Worm (Caenorhabditis elegans): Measurements from ENCODE around the gene rbr-2.

Gene rbr-2

ce11 chrIV:10964688-10965087 is 44.8 kb downstream of the rbr-2 start:
- TF ChIP-seq ceh-9 (tag; optimal IDR thresholded peaks at IDR 0.05) (no peak), nhr-237 (tag; optimal IDR thresholded peaks at IDR 0.05) (no peak), elt-2 (tag; optimal IDR thresholded peaks at IDR 0.05) (peak; percentile 69), nhr-25 (tag; optimal IDR thresholded peaks at IDR 0.05) (no peak), ZK546.5 (tag; optimal IDR thresholded peaks at IDR 0.05) (no peak), pha-4 (tag; optimal IDR thresholded peaks at IDR 0.05) (peak; percentile 24), pqm-1 (tag; optimal IDR thresholded peaks at IDR 0.05) (peak; percentile 45), nfya-1 (tag; optimal IDR thresholded peaks at IDR 0.05; ENCODE audit: insufficient read depth) (no peak), skn-1 (tag; optimal IDR thresholded peaks at IDR 0.05) (no peak)

- TF ChIP-seq nfya-1 (tag; optimal IDR thresholded peaks at IDR 0.05; ENCODE audit: insufficient read depth) (no peak), elt-2 (tag; optimal IDR thresholded peaks at IDR 0.05) (no peak), unc-62 (GFP tag; optimal IDR thresholded peaks at IDR 0.05) (no peak), ceh-82 (tag; optimal IDR thresholded peaks at IDR 0.05) (no peak), fos-1 (tag; optimal IDR thresholded peaks at IDR 0.05) (no peak), elt-3 (tag; optimal IDR thresholded peaks at IDR 0.05) (no peak), nhr-77 (tag; optimal IDR thresholded peaks at IDR 0.05) (no peak), sea-2 (GFP tag; optimal IDR thresholded peaks at IDR 0.05) (no peak), mml-1 (tag; optimal IDR thresholded peaks at IDR 0.05) (no peak), aly-2 (tag; optimal IDR thresholded peaks at IDR 0.05) (no peak), fkh-10 (GFP tag; optimal IDR thresholded peaks at IDR 0.05) (no peak), R02D3.7 (tag; optimal IDR thresholded peaks at IDR 0.05) (no peak), nhr-237 (tag; optimal IDR thresholded peaks at IDR 0.05) (no peak), nhr-76 (tag; optimal IDR thresholded peaks at IDR 0.05) (no peak), ztf-11 (tag; optimal IDR thresholded peaks at IDR 0.05) (no peak), hmg-11 (tag; optimal IDR thresholded peaks at IDR 0.05) (no peak), eor-1 (tag; optimal IDR thresholded peaks at IDR 0.05) (no peak), ZK546.5 (tag; optimal IDR thresholded peaks at IDR 0.05) (no peak), tbx-2 (tag; optimal IDR thresholded peaks at IDR 0.05) (no peak), pha-4 (tag; optimal IDR thresholded peaks at IDR 0.05) (no peak)
Measured at ce11 chrIV:10966359-10966758, 46.5 kb downstream of the rbr-2 start, which contains the start of the genes aqp-3 and Y69E1A.8. aqp-3 (minus strand) TSS chrIV:10966459. Y69E1A.8 (plus strand) TSS chrIV:10966604.

ce11 chrIV:10970333-10970732 is 50.5 kb downstream of the rbr-2 start:
- no peak for TF ChIP-seq nhr-67 (tag; optimal IDR thresholded peaks at IDR 0.05)
- TF ChIP-seq zag-1 (tag; optimal IDR thresholded peaks at IDR 0.05), result no peak
- TF ChIP-seq ztf-4 (tag; optimal IDR thresholded peaks at IDR 0.05), result no peak
- no peak for TF ChIP-seq elt-1 (tag; optimal IDR thresholded peaks at IDR 0.05)
- TF ChIP-seq pha-4 (tag; optimal IDR thresholded peaks at IDR 0.05), result peak; percentile 20
- no peak for TF ChIP-seq daf-12 (tag; optimal IDR thresholded peaks at IDR 0.05)
- no peak for TF ChIP-seq hmg-11 (tag; optimal IDR thresholded peaks at IDR 0.05)
- peak; percentile 97 for TF ChIP-seq elt-2 (tag; optimal IDR thresholded peaks at IDR 0.05)
- no peak for TF ChIP-seq nhr-237 (tag; optimal IDR thresholded peaks at IDR 0.05)
- no peak for TF ChIP-seq egl-27 (tag; optimal IDR thresholded peaks at IDR 0.05)
- TF ChIP-seq pqm-1 (tag; optimal IDR thresholded peaks at IDR 0.05), result peak; percentile 83
- TF ChIP-seq skn-1 (tag; optimal IDR thresholded peaks at IDR 0.05), result no peak

- TF ChIP-seq skn-1 (tag; optimal IDR thresholded peaks at IDR 0.05) (no peak), lin-39 (tag; optimal IDR thresholded peaks at IDR 0.05) (no peak), nfya-1 (tag; optimal IDR thresholded peaks at IDR 0.05; ENCODE audit: insufficient read depth) (no peak), nhr-25 (tag; optimal IDR thresholded peaks at IDR 0.05) (no peak), nhr-11 (tag; optimal IDR thresholded peaks at IDR 0.05) (no peak), ZK546.5 (tag; optimal IDR thresholded peaks at IDR 0.05) (no peak), fkh-10 (GFP tag; optimal IDR thresholded peaks at IDR 0.05) (no peak), aly-2 (tag; optimal IDR thresholded peaks at IDR 0.05) (no peak), unc-39 (tag; optimal IDR thresholded peaks at IDR 0.05) (no peak), pqm-1 (tag; optimal IDR thresholded peaks at IDR 0.05) (no peak), ztf-4 (tag; optimal IDR thresholded peaks at IDR 0.05) (no peak), elt-2 (tag; optimal IDR thresholded peaks at IDR 0.05) (no peak), nhr-12 (tag; optimal IDR thresholded peaks at IDR 0.05) (no peak), nhr-77 (tag; optimal IDR thresholded peaks at IDR 0.05) (no peak), fos-1 (tag; optimal IDR thresholded peaks at IDR 0.05) (no peak), nhr-237 (tag; optimal IDR thresholded peaks at IDR 0.05) (no peak), ztf-11 (tag; optimal IDR thresholded peaks at IDR 0.05) (no peak), hmg-11 (tag; optimal IDR thresholded peaks at IDR 0.05) (no peak), egl-5 (tag; optimal IDR thresholded peaks at IDR 0.05) (no peak)
Measured at ce11 chrIV:10970767-10971166, 50.9 kb downstream of the rbr-2 start.

Data from whole organism, L3 larva.